Worm (Caenorhabditis elegans): Measurements from ENCODE around the gene sre-28.

- no peak for TF ChIP-seq flt-1 (GFP tag; IDR thresholded peaks at IDR 0.05)
- TF ChIP-seq med-1 (GFP tag; optimal IDR thresholded peaks at IDR 0.05; ENCODE audit: insufficient read depth), result no peak
- no peak for TF ChIP-seq ztf-23 (GFP tag; IDR thresholded peaks at IDR 0.05)
- no peak for TF ChIP-seq klf-2 (GFP tag; conservative IDR thresholded peaks at IDR 0.05)
- no peak for TF ChIP-seq tab-1 (GFP tag; IDR thresholded peaks at IDR 0.05)
- TF ChIP-seq ref-1 (GFP tag; conservative IDR thresholded peaks at IDR 0.05), result no peak
Observed at ce11 chrV:9984821-9985220, 40.6 kb downstream of the sre-28 start.

All from whole organism, midembryonic.